Worm (Caenorhabditis elegans) whole organism, late embryonic: ENCODE results near the gene abch-1.

ENCODE experiments used
- C38D4.7 ChIP-seq: fragments of 200-800 bp; sonication (Bioruptor generic); optimal IDR thresholded peaks from 2 replicates; lab custom pipeline; 2018; ENCODE audit warnings: mild to moderate bottlenecking, missing genetic modification characterization, moderate library complexity, missing compliant biosample characterization
- ceh-19 ChIP-seq: fragments of 200-800 bp; sonication (Bioruptor generic); optimal IDR thresholded peaks from 2 replicates; lab custom pipeline; 2018; ENCODE audit warnings: mild to moderate bottlenecking, missing genetic modification characterization, missing compliant biosample characterization
- dmd-4 ChIP-seq: sonication (generic microtip); optimal IDR thresholded peaks from 2 replicates; lab custom pipeline; 2016; ENCODE audit warnings: borderline replicate concordance, missing genetic modification characterization, missing compliant biosample characterization
- ets-4 ChIP-seq: sonication (generic microtip); optimal IDR thresholded peaks from 2 replicates; lab custom pipeline; 2016; ENCODE audit warnings: missing genetic modification characterization, missing compliant biosample characterization
- hlh-13 ChIP-seq: fragments of 200-800 bp; sonication (Bioruptor generic); optimal IDR thresholded peaks from 2 replicates; lab custom pipeline; 2018; ENCODE audit warnings: mild to moderate bottlenecking, missing genetic modification characterization, missing compliant biosample characterization
- hlh-30 ChIP-seq: sonication (generic microtip); optimal IDR thresholded peaks from 2 replicates; lab custom pipeline; 2017; ENCODE audit warnings: antibody characterized with exemption, missing genetic modification characterization, missing compliant biosample characterization; ENCODE audit not compliant: insufficient read depth
- hlh-8 ChIP-seq: sonication (generic microtip); optimal IDR thresholded peaks from 2 replicates; lab custom pipeline; 2016; ENCODE audit warnings: missing genotype, missing genetic modification characterization, missing compliant biosample characterization
- nhr-11 ChIP-seq: fragments of 150-350 bp; optimal IDR thresholded peaks from 2 replicates; lab custom pipeline; 2014; ENCODE audit warnings: missing biosample characterization, missing genetic modification characterization
- pha-4 ChIP-seq: fragments of 150-350 bp; optimal IDR thresholded peaks from 2 replicates; lab custom pipeline; 2018; ENCODE audit warnings: missing biosample characterization, missing genetic modification reagents, missing genetic modification characterization

DNA sequence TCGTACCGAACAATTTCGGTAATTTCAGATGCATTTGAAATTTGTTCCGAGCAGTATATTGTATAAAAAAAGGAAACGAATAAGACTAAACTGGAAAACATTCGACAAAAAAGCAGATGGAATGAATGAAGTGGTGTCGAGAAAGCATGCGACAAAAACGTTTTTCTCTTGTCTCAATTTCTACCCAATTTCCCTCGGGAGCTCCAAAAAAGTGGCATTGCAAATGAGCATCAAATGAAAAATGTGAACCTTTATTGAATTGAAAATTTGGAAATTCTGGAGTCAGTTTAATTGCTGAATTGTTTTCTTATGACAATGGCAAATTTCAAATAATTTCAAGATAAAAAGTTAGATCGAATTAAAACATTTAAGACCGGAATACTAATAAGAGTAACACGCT, 31.3 kb downstream of the abch-1 start, which contains the start of gene R05G9.5:
- TF ChIP-seq C38D4.7 (GFP tag; lab: Kevin White, UChicago) (no peak), ceh-19 (GFP tag; lab: Kevin White, UChicago) (no peak), pha-4 (tag; lab: Kevin White, UChicago) (no peak), ets-4 (tag; lab: Kevin White, UChicago) (no peak), dmd-4 (tag; lab: Kevin White, UChicago) (no peak), hlh-30 (tag; lab: Kevin White, UChicago) (no peak), nhr-11 (tag; lab: Kevin White, UChicago) (no peak), hlh-8 (tag; lab: Kevin White, UChicago) (no peak), hlh-13 (GFP tag; lab: Kevin White, UChicago) (no peak)
